Worm (Caenorhabditis elegans) whole organism, late embryonic: ENCODE results near the gene K08E7.5.

Experiments used
- C08G9.2 ChIP-seq: sonication (generic microtip); optimal IDR thresholded peaks from 2 replicates; lab custom pipeline; 2016; ENCODE audit warnings: mild to moderate bottlenecking, missing genetic modification characterization, moderate library complexity, missing compliant biosample characterization
- C38D4.7 ChIP-seq: fragments of 200-800 bp; sonication (Bioruptor generic); optimal IDR thresholded peaks from 2 replicates; lab custom pipeline; 2018; ENCODE audit warnings: mild to moderate bottlenecking, missing genetic modification characterization, moderate library complexity, missing compliant biosample characterization
- F13H6.1 ChIP-seq: sonication (generic microtip); optimal IDR thresholded peaks from 2 replicates; lab custom pipeline; 2016; ENCODE audit warnings: missing genetic modification characterization, missing compliant biosample characterization
- K02D7.2 ChIP-seq: sonication (generic microtip); optimal IDR thresholded peaks from 2 replicates; lab custom pipeline; 2017; ENCODE audit warnings: mild to moderate bottlenecking, missing genetic modification characterization, missing compliant biosample characterization
- ahr-1 ChIP-seq: sonication (generic microtip); optimal IDR thresholded peaks from 2 replicates; lab custom pipeline; 2016; ENCODE audit warnings: missing genetic modification characterization, missing compliant biosample characterization
- ama-1 ChIP-seq: fragments of 150-350 bp; optimal IDR thresholded peaks from 2 replicates; lab custom pipeline; 2014
- ceh-19 ChIP-seq: fragments of 200-800 bp; sonication (Bioruptor generic); optimal IDR thresholded peaks from 2 replicates; lab custom pipeline; 2018; ENCODE audit warnings: mild to moderate bottlenecking, missing genetic modification characterization, missing compliant biosample characterization
- ceh-24 ChIP-seq: sonication (generic microtip); optimal IDR thresholded peaks from 2 replicates; lab custom pipeline; 2016; ENCODE audit warnings: mild to moderate bottlenecking, missing genetic modification characterization, missing compliant biosample characterization
- ceh-30 ChIP-seq: fragments of 150-350 bp; optimal IDR thresholded peaks from 2 replicates; lab custom pipeline; 2014; ENCODE audit warnings: missing biosample characterization, missing genetic modification characterization
- ceh-31 ChIP-seq: sonication (generic microtip); optimal IDR thresholded peaks from 2 replicates; lab custom pipeline; 2016; ENCODE audit warnings: missing genetic modification characterization, missing compliant biosample characterization
- ceh-34 ChIP-seq: sonication (generic microtip); optimal IDR thresholded peaks from 2 replicates; lab custom pipeline; 2016; ENCODE audit warnings: mild to moderate bottlenecking, missing genetic modification characterization, missing compliant biosample characterization
- ceh-45 ChIP-seq: fragments of 200-800 bp; sonication (Bioruptor generic); IDR thresholded peaks from 2 replicates; pipeline ENCODE4 v1.3.6; 2022; ENCODE audit warnings: missing genetic modification reagents, missing genetic modification characterization, missing compliant biosample characterization
- ceh-48 ChIP-seq: sonication (generic microtip); optimal IDR thresholded peaks from 2 replicates; lab custom pipeline; 2016; ENCODE audit warnings: missing genetic modification characterization, inconsistent platforms, missing compliant biosample characterization
- ceh-6 ChIP-seq: fragments of 200-800 bp; sonication (Bioruptor generic); optimal IDR thresholded peaks from 2 replicates; lab custom pipeline; 2018; ENCODE audit warnings: mild to moderate bottlenecking, missing genetic modification characterization, missing compliant biosample characterization
- ceh-9 ChIP-seq: sonication (generic microtip); optimal IDR thresholded peaks from 2 replicates; lab custom pipeline; 2016; ENCODE audit warnings: mild to moderate bottlenecking, missing genetic modification characterization, inconsistent platforms, missing compliant biosample characterization
- che-1 ChIP-seq: sonication (generic microtip); optimal IDR thresholded peaks from 2 replicates; lab custom pipeline; 2016; ENCODE audit warnings: mild to moderate bottlenecking, missing genetic modification characterization, missing compliant biosample characterization
- dve-1 ChIP-seq: sonication (generic microtip); optimal IDR thresholded peaks from 2 replicates; lab custom pipeline; 2017; ENCODE audit warnings: antibody characterized with exemption, mild to moderate bottlenecking, missing genetic modification characterization, missing compliant biosample characterization
- elt-2 ChIP-seq: sonication (generic microtip); optimal IDR thresholded peaks from 2 replicates; lab custom pipeline; 2016; ENCODE audit warnings: missing genetic modification reagents, missing genetic modification characterization, missing compliant biosample characterization
- ets-4 ChIP-seq: sonication (generic microtip); optimal IDR thresholded peaks from 2 replicates; lab custom pipeline; 2016; ENCODE audit warnings: missing genetic modification characterization, missing compliant biosample characterization
- hlh-13 ChIP-seq: fragments of 200-800 bp; sonication (Bioruptor generic); optimal IDR thresholded peaks from 2 replicates; lab custom pipeline; 2018; ENCODE audit warnings: mild to moderate bottlenecking, missing genetic modification characterization, missing compliant biosample characterization
- hlh-6 ChIP-seq: sonication (generic microtip); optimal IDR thresholded peaks from 2 replicates; lab custom pipeline; 2016; ENCODE audit warnings: missing genotype, missing genetic modification characterization, missing compliant biosample characterization
- hlh-8 ChIP-seq: sonication (generic microtip); optimal IDR thresholded peaks from 2 replicates; lab custom pipeline; 2016; ENCODE audit warnings: missing genotype, missing genetic modification characterization, missing compliant biosample characterization
- lim-6 ChIP-seq: sonication (generic microtip); optimal IDR thresholded peaks from 2 replicates; lab custom pipeline; 2016; ENCODE audit warnings: missing genetic modification characterization, missing compliant biosample characterization
- madf-2 ChIP-seq: sonication (generic microtip); optimal IDR thresholded peaks from 2 replicates; lab custom pipeline; 2017; ENCODE audit warnings: missing genetic modification characterization, missing compliant biosample characterization
- nhr-11 ChIP-seq: fragments of 150-350 bp; optimal IDR thresholded peaks from 2 replicates; lab custom pipeline; 2014; ENCODE audit warnings: missing biosample characterization, missing genetic modification characterization
- nhr-232 ChIP-seq: sonication (generic microtip); optimal IDR thresholded peaks from 2 replicates; lab custom pipeline; 2016; ENCODE audit warnings: missing genetic modification characterization, missing compliant biosample characterization
- npax-4 ChIP-seq: sonication (generic microtip); optimal IDR thresholded peaks from 2 replicates; lab custom pipeline; 2016; ENCODE audit warnings: missing genetic modification characterization, missing compliant biosample characterization
- odd-2 ChIP-seq: sonication (generic microtip); optimal IDR thresholded peaks from 2 replicates; lab custom pipeline; 2017; ENCODE audit warnings: antibody characterized with exemption, mild to moderate bottlenecking, missing genetic modification characterization, missing compliant biosample characterization
- pag-3 ChIP-seq: sonication (generic microtip); optimal IDR thresholded peaks from 2 replicates; lab custom pipeline; 2016; ENCODE audit warnings: missing compliant biosample characterization, missing genetic modification characterization, borderline replicate concordance
- pat-9 ChIP-seq: fragments of 200-800 bp; sonication (Bioruptor generic); optimal IDR thresholded peaks from 2 replicates; lab custom pipeline; 2018; ENCODE audit warnings: mild to moderate bottlenecking, missing genetic modification characterization, moderate library complexity, missing compliant biosample characterization
- pax-1 ChIP-seq: fragments of 150-350 bp; optimal IDR thresholded peaks from 2 replicates; lab custom pipeline; 2014; ENCODE audit warnings: missing biosample characterization, missing genetic modification characterization
- pqm-1 ChIP-seq: sonication (generic microtip); optimal IDR thresholded peaks from 2 replicates; lab custom pipeline; 2016; ENCODE audit warnings: missing genetic modification characterization, missing compliant biosample characterization
- sdc-2 ChIP-seq: sonication (generic microtip); optimal IDR thresholded peaks from 2 replicates; lab custom pipeline; 2016; ENCODE audit warnings: missing genotype, missing genetic modification characterization, missing compliant biosample characterization
- tbx-7 ChIP-seq: sonication (generic microtip); optimal IDR thresholded peaks from 2 replicates; lab custom pipeline; 2016; ENCODE audit warnings: missing genotype, missing genetic modification characterization, missing compliant biosample characterization
- unc-42 ChIP-seq: sonication (generic microtip); optimal IDR thresholded peaks from 2 replicates; lab custom pipeline; 2016; ENCODE audit warnings: missing genotype, missing genetic modification characterization, missing compliant biosample characterization
- unc-86 ChIP-seq: sonication (generic microtip); optimal IDR thresholded peaks from 2 replicates; lab custom pipeline; 2016; ENCODE audit warnings: missing genetic modification characterization, missing compliant biosample characterization
- zip-5 ChIP-seq: sonication (generic microtip); optimal IDR thresholded peaks from 2 replicates; lab custom pipeline; 2016; ENCODE audit warnings: missing genetic modification characterization, missing compliant biosample characterization
- ztf-16 ChIP-seq: sonication (generic microtip); optimal IDR thresholded peaks from 2 replicates; lab custom pipeline; 2017; ENCODE audit warnings: missing genetic modification characterization, missing compliant biosample characterization

The K08E7.5 gene

ce11 chrIV:12573068-12573467 lies at the start of gene K08E7.5:
TSS of gene K08E7.5 (plus strand) at chrIV:12573368.
- TF ChIP-seq dve-1 (tag; lab: Kevin White, UChicago) (no peak), ets-4 (no peak), pat-9 (tag; lab: Kevin White, UChicago) (no peak), ceh-6 (GFP tag; lab: Kevin White, UChicago) (no peak), unc-86 (tag; lab: Kevin White, UChicago) (no peak), tbx-7 (no peak), unc-42 (tag; lab: Kevin White, UChicago) (no peak), pqm-1 (tag; lab: Kevin White, UChicago) (no peak), ama-1 (lab: Kevin White, UChicago) (no peak), ceh-48 (tag; lab: Kevin White, UChicago) (no peak), nhr-11 (no peak), sdc-2 (tag; lab: Kevin White, UChicago) (no peak)

DNA sequence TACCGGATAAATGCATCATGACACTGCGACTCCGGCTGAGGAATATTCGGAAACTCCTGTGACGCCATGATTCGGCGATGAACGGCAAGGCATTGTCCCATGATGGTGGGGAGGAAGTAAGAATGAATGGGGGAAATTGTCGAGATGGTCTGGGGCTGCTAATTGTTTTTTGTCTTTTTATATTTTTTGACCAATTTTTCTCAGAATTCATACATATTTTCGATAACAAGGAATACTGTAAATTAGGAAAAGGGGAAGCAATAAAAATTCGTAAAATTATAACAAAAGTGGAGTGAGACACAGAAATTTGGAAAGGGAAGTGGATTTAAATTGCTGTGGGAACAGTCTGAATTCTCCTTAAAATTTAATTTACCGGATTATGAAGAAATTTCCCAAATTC lies 47.8 kb upstream of the K08E7.5 start, which contains the start of gene eak-4:
TSS of gene eak-4 (minus strand) at position 101 of the 400 bp plus-strand sequence.
- TF ChIP-seq ahr-1 (tag; lab: Kevin White, UChicago) (no peak), C08G9.2 (tag; lab: Kevin White, UChicago) (no peak), ceh-30 (tag; lab: Kevin White, UChicago) (no peak), nhr-232 (tag; lab: Kevin White, UChicago) (no peak), K02D7.2 (tag; lab: Kevin White, UChicago) (no peak)

DNA sequence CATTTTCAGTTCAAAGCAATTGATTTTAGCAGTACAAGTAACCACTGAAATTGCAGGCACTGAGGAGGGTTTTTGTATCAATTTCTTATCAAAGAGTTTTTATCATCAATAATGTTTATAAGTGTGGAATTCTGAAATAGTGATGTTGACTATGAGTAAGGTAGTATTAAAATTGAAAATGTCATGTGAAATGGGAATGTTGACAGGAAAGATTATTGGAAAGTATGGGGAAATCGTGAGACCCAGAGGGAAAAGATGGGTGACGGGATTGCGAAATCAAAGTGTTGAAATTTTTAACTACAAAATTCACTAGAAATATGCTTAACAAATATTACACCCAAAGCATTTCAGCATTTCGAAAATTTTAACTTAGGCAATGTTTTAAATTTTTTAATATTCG lies 46.0 kb upstream of the K08E7.5 start, which contains the start of gene F53B2.8:
TSS of gene F53B2.8 (minus strand) at position 180 of the 400 bp plus-strand sequence.
- TF ChIP-seq odd-2 (tag; lab: Kevin White, UChicago) (no peak), dve-1 (tag; lab: Kevin White, UChicago) (no peak)
- TF ChIP-seq, all 69 proteins: peak for 0

- TF ChIP-seq madf-2 (tag; lab: Kevin White, UChicago), result no peak
- TF ChIP-seq ceh-31, result no peak
- no peak for TF ChIP-seq hlh-13 (GFP tag; lab: Kevin White, UChicago)
- TF ChIP-seq pax-1 (tag; lab: Kevin White, UChicago), result no peak
- TF ChIP-seq ahr-1 (tag; lab: Kevin White, UChicago), result no peak
- TF ChIP-seq ceh-9 (tag; lab: Kevin White, UChicago), result no peak
- TF ChIP-seq C38D4.7 (GFP tag; lab: Kevin White, UChicago), result no peak
- no peak for TF ChIP-seq ceh-30 (tag; lab: Kevin White, UChicago)
- TF ChIP-seq ceh-24, result no peak
- TF ChIP-seq ztf-16, result no peak
- TF ChIP-seq npax-4 (tag; lab: Kevin White, UChicago), result no peak
- no peak for TF ChIP-seq pag-3 (tag; lab: Kevin White, UChicago)
- no peak for TF ChIP-seq zip-5 (tag; lab: Kevin White, UChicago)
- no peak for TF ChIP-seq pqm-1 (tag; lab: Kevin White, UChicago)
- TF ChIP-seq ceh-45, result no peak
- no peak for TF ChIP-seq hlh-6
- TF ChIP-seq ceh-34 (tag; lab: Kevin White, UChicago), result no peak
Measured at ce11 chrIV:12531047-12531446, 42.1 kb upstream of the K08E7.5 start, which contains the start of gene F53B2.5. TSS of gene F53B2.5 (minus strand) at chrIV:12531147.

- TF ChIP-seq ceh-19 (GFP tag; lab: Kevin White, UChicago) (no peak), madf-2 (tag; lab: Kevin White, UChicago) (no peak), hlh-8 (tag; lab: Kevin White, UChicago) (no peak), ceh-6 (GFP tag; lab: Kevin White, UChicago) (no peak), F13H6.1 (tag; lab: Kevin White, UChicago) (no peak), elt-2 (tag; lab: Kevin White, UChicago) (no peak), K02D7.2 (tag; lab: Kevin White, UChicago) (no peak), lim-6 (tag; lab: Kevin White, UChicago) (no peak), che-1 (no peak), pqm-1 (tag; lab: Kevin White, UChicago) (no peak), unc-42 (tag; lab: Kevin White, UChicago) (no peak)
Measured at ce11 chrIV:12531464-12531863, 41.7 kb upstream of the K08E7.5 start.
